Fruit fly (Drosophila melanogaster): ENCODE measurements around the gene ImpL1.

ImpL1 gene

dm6 chr3L:13382061-13382815, at the start of gene ImpL1:
Gene ImpL1, plus strand, starts transcription at chr3L:13382765.
- TF ChIP-seq EcR (GFP tag; optimal IDR thresholded peaks at IDR 0.05) (no peak), pan (optimal IDR thresholded peaks at IDR 0.05) (no peak), Dll (optimal IDR thresholded peaks at IDR 0.05) (no peak), psq (optimal IDR thresholded peaks at IDR 0.05) (no peak), usp (GFP tag; optimal IDR thresholded peaks at IDR 0.05) (no peak), CG8478 (optimal IDR thresholded peaks at IDR 0.05) (no peak)

DNA sequence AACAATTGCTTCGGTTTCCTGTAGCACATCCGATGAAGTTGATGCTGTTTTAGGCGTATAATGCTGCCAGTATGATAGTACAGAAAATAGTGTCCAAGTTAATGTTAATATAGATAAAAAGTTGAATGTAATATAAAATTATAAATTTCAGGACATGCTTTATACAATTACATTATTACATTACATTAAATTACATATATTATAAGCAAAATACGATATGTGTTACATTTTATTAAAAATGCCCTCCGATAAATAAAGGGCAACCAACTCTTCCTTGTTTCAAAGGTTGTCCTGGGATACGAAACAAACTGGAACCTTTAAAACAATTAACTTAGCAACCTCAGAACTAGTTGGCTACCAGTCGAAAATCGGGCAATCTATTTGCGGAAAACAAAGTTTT, 33.8 kb upstream of the ImpL1 start, which contains the start of gene CG17687:
Gene CG17687 (plus strand): TSS at position 301 of the 400 bp plus-strand sequence.
- TF ChIP-seq psq (optimal IDR thresholded peaks at IDR 0.05) (no peak), Dll (optimal IDR thresholded peaks at IDR 0.05) (no peak), pan (optimal IDR thresholded peaks at IDR 0.05) (no peak), EcR (GFP tag; optimal IDR thresholded peaks at IDR 0.05) (no peak), CG8478 (optimal IDR thresholded peaks at IDR 0.05) (no peak), usp (GFP tag; optimal IDR thresholded peaks at IDR 0.05) (no peak)

DNA sequence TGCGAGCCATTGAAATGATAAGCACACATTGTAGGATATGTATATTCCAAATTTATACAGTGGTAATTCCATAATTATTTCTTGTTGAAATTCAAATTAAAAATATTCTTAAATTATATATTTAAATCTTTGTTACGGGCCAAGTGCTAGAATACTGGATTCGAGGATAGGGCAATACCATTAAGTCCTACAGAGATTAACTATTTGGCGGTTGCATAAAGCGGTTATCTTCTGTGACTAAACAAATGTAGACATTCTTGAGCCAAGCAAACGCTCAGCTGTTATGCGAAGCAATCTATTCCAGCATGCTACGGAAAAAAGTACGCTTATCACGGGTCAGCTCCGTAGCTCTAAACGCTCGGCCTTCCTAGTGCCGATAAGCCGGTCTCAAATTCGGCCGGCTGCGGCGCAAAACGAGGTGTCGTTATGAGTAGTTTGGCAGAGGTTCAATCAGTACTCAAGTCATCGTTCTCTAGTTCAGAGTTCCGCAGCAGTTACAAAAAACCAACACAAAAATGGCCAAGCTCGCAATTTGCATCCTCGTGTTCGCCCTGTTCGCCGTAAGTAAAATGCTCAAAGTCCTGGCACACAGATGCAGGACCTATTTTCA, 26.4 kb upstream of the ImpL1 start, which contains the start of gene Nplp2:
Gene Nplp2 (plus strand): TSS at position 293 of the 610 bp plus-strand sequence.
- TF ChIP-seq Dll (optimal IDR thresholded peaks at IDR 0.05) (no peak), usp (GFP tag; optimal IDR thresholded peaks at IDR 0.05) (no peak), psq (optimal IDR thresholded peaks at IDR 0.05) (no peak), pan (optimal IDR thresholded peaks at IDR 0.05) (no peak), EcR (GFP tag; optimal IDR thresholded peaks at IDR 0.05) (no peak), CG8478 (optimal IDR thresholded peaks at IDR 0.05) (no peak)

- TF ChIP-seq CG8478 (optimal IDR thresholded peaks at IDR 0.05) = no peak
- no peak for TF ChIP-seq usp (GFP tag; optimal IDR thresholded peaks at IDR 0.05)
- TF ChIP-seq pan (optimal IDR thresholded peaks at IDR 0.05) = no peak
- no peak for TF ChIP-seq Dll (optimal IDR thresholded peaks at IDR 0.05)
- TF ChIP-seq EcR (GFP tag; optimal IDR thresholded peaks at IDR 0.05) = no peak
- TF ChIP-seq psq (optimal IDR thresholded peaks at IDR 0.05) = no peak
These were observed 4.9 kb upstream of the ImpL1 start, which contains the start of gene CG14111 for dm6 chr3L:13377657-13378056. Gene CG14111, plus strand, starts transcription at chr3L:13377957.

- no peak for TF ChIP-seq pan (optimal IDR thresholded peaks at IDR 0.05)
- no peak for TF ChIP-seq EcR (GFP tag; optimal IDR thresholded peaks at IDR 0.05)
- TF ChIP-seq psq (optimal IDR thresholded peaks at IDR 0.05) = no peak
- no peak for TF ChIP-seq CG8478 (optimal IDR thresholded peaks at IDR 0.05)
- no peak for TF ChIP-seq usp (GFP tag; optimal IDR thresholded peaks at IDR 0.05)
- no peak for TF ChIP-seq Dll (optimal IDR thresholded peaks at IDR 0.05)
These were observed 4.4 kb upstream of the ImpL1 start, which contains the start of gene SNCF for dm6 chr3L:13378202-13378601. Gene SNCF, plus strand, starts transcription at chr3L:13378583.

dm6 chr3L:13381160-13381559, 1.4 kb upstream of the ImpL1 start, which contains the start of gene CG14107:
Gene CG14107, minus strand, starts transcription at chr3L:13381346.
- TF ChIP-seq Dll (optimal IDR thresholded peaks at IDR 0.05) (no peak), psq (optimal IDR thresholded peaks at IDR 0.05) (no peak), usp (GFP tag; optimal IDR thresholded peaks at IDR 0.05) (no peak), EcR (GFP tag; optimal IDR thresholded peaks at IDR 0.05) (no peak), CG8478 (optimal IDR thresholded peaks at IDR 0.05) (no peak), pan (optimal IDR thresholded peaks at IDR 0.05) (no peak)

DNA sequence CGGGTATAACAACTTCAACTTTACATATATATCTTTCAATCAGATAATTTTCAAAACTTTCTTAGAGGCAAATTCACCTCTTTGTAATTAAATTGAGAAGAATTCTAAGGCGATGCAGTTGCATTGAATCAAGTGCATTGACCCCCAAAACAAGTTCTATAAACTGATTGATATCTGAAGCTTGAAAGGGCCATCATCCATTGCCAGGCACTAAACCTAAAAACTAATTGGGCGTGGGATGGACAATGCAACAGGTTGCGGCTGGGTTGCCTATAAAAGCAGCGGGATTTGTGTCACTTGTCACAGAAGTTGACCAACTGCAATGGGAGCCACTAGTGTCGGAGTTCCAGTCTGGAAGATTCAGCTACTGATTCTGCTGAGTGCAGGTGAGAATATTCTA, 1.9 kb downstream of the ImpL1 start, which contains the start of gene CG14110:
Gene CG14110 (plus strand): TSS at position 301 of the 400 bp plus-strand sequence.
- TF ChIP-seq EcR (GFP tag; optimal IDR thresholded peaks at IDR 0.05) = no peak
- TF ChIP-seq psq (optimal IDR thresholded peaks at IDR 0.05) = no peak
- TF ChIP-seq CG8478 (optimal IDR thresholded peaks at IDR 0.05) = no peak
- TF ChIP-seq usp (GFP tag; optimal IDR thresholded peaks at IDR 0.05) = no peak
- no peak for TF ChIP-seq pan (optimal IDR thresholded peaks at IDR 0.05)
- no peak for TF ChIP-seq Dll (optimal IDR thresholded peaks at IDR 0.05)

- TF ChIP-seq psq (optimal IDR thresholded peaks at IDR 0.05) (no peak), EcR (GFP tag; optimal IDR thresholded peaks at IDR 0.05) (no peak), CG8478 (optimal IDR thresholded peaks at IDR 0.05) (no peak), usp (GFP tag; optimal IDR thresholded peaks at IDR 0.05) (no peak), Dll (optimal IDR thresholded peaks at IDR 0.05) (no peak), pan (optimal IDR thresholded peaks at IDR 0.05) (no peak)
These were observed 5.0 kb downstream of the ImpL1 start, which contains the start of gene CG10171 for dm6 chr3L:13387608-13388007. Gene CG10171, minus strand, starts transcription at chr3L:13387907.

- TF ChIP-seq CG8478 (optimal IDR thresholded peaks at IDR 0.05) (no peak), pan (optimal IDR thresholded peaks at IDR 0.05) (no peak), EcR (GFP tag; optimal IDR thresholded peaks at IDR 0.05) (no peak), usp (GFP tag; optimal IDR thresholded peaks at IDR 0.05) (no peak), psq (optimal IDR thresholded peaks at IDR 0.05) (no peak), Dll (optimal IDR thresholded peaks at IDR 0.05) (no peak)
These were observed 7.3 kb downstream of the ImpL1 start, which contains the start of gene Poc1 for dm6 chr3L:13389834-13390233. Gene Poc1, minus strand, starts transcription at chr3L:13390006.

dm6 chr3L:13393538-13393937, 11.0 kb downstream of the ImpL1 start:
- TF ChIP-seq EcR (GFP tag; optimal IDR thresholded peaks at IDR 0.05) (no peak), pan (optimal IDR thresholded peaks at IDR 0.05) (no peak), psq (optimal IDR thresholded peaks at IDR 0.05) (no peak), Dll (optimal IDR thresholded peaks at IDR 0.05) (no peak), CG8478 (optimal IDR thresholded peaks at IDR 0.05) (no peak), usp (GFP tag; optimal IDR thresholded peaks at IDR 0.05) (no peak)

DNA sequence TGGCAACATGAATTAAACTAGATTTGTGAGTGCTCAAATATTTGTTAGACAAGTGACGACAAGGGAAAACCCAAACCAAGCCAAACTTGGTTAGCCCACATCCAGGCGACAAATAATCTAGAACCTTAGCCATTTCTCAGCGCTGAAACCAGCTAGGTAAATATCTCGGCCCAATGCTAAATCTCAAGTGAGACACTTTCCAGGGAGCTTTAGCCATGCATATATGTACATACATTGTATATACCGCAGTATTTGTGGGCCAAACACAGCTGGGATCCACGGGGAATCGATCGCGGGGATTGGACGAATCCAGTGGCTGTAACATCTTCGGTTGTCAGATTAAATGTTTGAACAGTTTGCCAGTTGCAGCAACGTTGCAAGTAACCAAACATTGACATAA, 15.1 kb downstream of the ImpL1 start:
- TF ChIP-seq CG8478 (optimal IDR thresholded peaks at IDR 0.05) = no peak
- TF ChIP-seq pan (optimal IDR thresholded peaks at IDR 0.05) = no peak
- TF ChIP-seq psq (optimal IDR thresholded peaks at IDR 0.05) = no peak
- no peak for TF ChIP-seq usp (GFP tag; optimal IDR thresholded peaks at IDR 0.05)
- no peak for TF ChIP-seq EcR (GFP tag; optimal IDR thresholded peaks at IDR 0.05)
- no peak for TF ChIP-seq Dll (optimal IDR thresholded peaks at IDR 0.05)
